Worm (Caenorhabditis elegans) whole organism, early embryonic: ENCODE data around the gene hpo-31.

Experiments used
- B0310.2 ChIP-seq: sonication (generic microtip); optimal IDR thresholded peaks from 2 replicates; lab custom pipeline; 2016; ENCODE audit warnings: mild to moderate bottlenecking, missing genetic modification characterization, missing compliant biosample characterization
- F13C5.2 ChIP-seq: sonication (generic microtip); optimal IDR thresholded peaks from 2 replicates; lab custom pipeline; 2017; ENCODE audit warnings: mild to moderate bottlenecking, missing genetic modification characterization, inconsistent platforms, missing compliant biosample characterization
- aly-1 ChIP-seq: sonication (generic microtip); optimal IDR thresholded peaks from 2 replicates; lab custom pipeline; 2016; ENCODE audit warnings: missing genetic modification characterization, missing compliant biosample characterization
- ama-1 ChIP-seq: fragments of 150-350 bp; optimal IDR thresholded peaks from 2 replicates; lab custom pipeline; 2014
- ceh-13 ChIP-seq: fragments of 200-800 bp; sonication (Bioruptor generic); optimal IDR thresholded peaks from 2 replicates; lab custom pipeline; 2018; ENCODE audit warnings: mild to moderate bottlenecking, missing genetic modification characterization, missing compliant biosample characterization
- ceh-36 ChIP-seq: sonication (generic microtip); optimal IDR thresholded peaks from 2 replicates; lab custom pipeline; 2016; ENCODE audit warnings: missing genetic modification characterization, inconsistent platforms, missing compliant biosample characterization
- ets-7 ChIP-seq: sonication (generic microtip); optimal IDR thresholded peaks from 2 replicates; lab custom pipeline; 2016; ENCODE audit warnings: missing genotype, missing genetic modification characterization, missing compliant biosample characterization
- flt-1 ChIP-seq: fragments of 200-800 bp; sonication (Bioruptor generic); IDR thresholded peaks from 2 replicates; pipeline ENCODE4 v1.3.6; 2022; ENCODE audit warnings: missing genetic modification characterization, missing compliant biosample characterization
- hmbx-1 ChIP-seq: sonication (generic microtip); optimal IDR thresholded peaks from 2 replicates; lab custom pipeline; 2016; ENCODE audit warnings: mild to moderate bottlenecking, missing genetic modification characterization, missing compliant biosample characterization
- hmg-4 ChIP-seq: fragments of 200-800 bp; sonication (Bioruptor generic); optimal IDR thresholded peaks from 2 replicates; lab custom pipeline; 2018; ENCODE audit warnings: mild to moderate bottlenecking, missing genetic modification characterization, missing compliant biosample characterization
- hnd-1 ChIP-seq: sonication (generic microtip); optimal IDR thresholded peaks from 2 replicates; lab custom pipeline; 2016; ENCODE audit warnings: missing genetic modification characterization, missing compliant biosample characterization
- pes-1 ChIP-seq: fragments of 200-800 bp; sonication (Bioruptor generic); IDR thresholded peaks from 2 replicates; pipeline ENCODE4 v1.3.6; 2022; ENCODE audit warnings: missing genetic modification reagents, missing genetic modification characterization, missing compliant biosample characterization
- scrt-1 ChIP-seq: fragments of 200-800 bp; sonication (Bioruptor generic); IDR thresholded peaks from 2 replicates; pipeline ENCODE4 v1.3.6; 2022; ENCODE audit warnings: missing genetic modification characterization, missing compliant biosample characterization
- sea-1 ChIP-seq: fragments of 200-800 bp; sonication (Bioruptor generic); conservative IDR thresholded peaks from 2 replicates; pipeline ENCODE4 v1.3.6; 2022; ENCODE audit warnings: missing genetic modification characterization, missing compliant biosample characterization
- tbx-11 ChIP-seq: fragments of 200-800 bp; sonication (Bioruptor generic); IDR thresholded peaks from 2 replicates; pipeline ENCODE4 v1.3.6; 2022; ENCODE audit warnings: missing genetic modification characterization, missing compliant biosample characterization
- tbx-37 ChIP-seq: fragments of 200-800 bp; sonication (Bioruptor generic); conservative IDR thresholded peaks from 2 replicates; pipeline ENCODE4 v1.3.6; 2022; ENCODE audit warnings: missing genetic modification reagents, missing genetic modification characterization, missing compliant biosample characterization
- tra-4 ChIP-seq: sonication (generic microtip); optimal IDR thresholded peaks from 2 replicates; lab custom pipeline; 2017; ENCODE audit warnings: missing genetic modification characterization, missing compliant biosample characterization

hpo-31 gene

ce11 chrV:13843147-13843546 is 20.3 kb downstream of the hpo-31 start, which contains the start of gene srx-130:
TSS of gene srx-130 (plus strand) at chrV:13843447.
- TF ChIP-seq flt-1 (GFP tag; lab: Robert Waterston, UW) (no peak), tra-4 (no peak), ama-1 (no peak), tbx-11 (GFP tag; lab: Robert Waterston, UW) (no peak), tbx-37 (GFP tag; lab: Robert Waterston, UW) (no peak), hmg-4 (no peak), ceh-13 (GFP tag; lab: Kevin White, UChicago) (no peak), F13C5.2 (tag; lab: Kevin White, UChicago) (no peak), B0310.2 (no peak), pes-1 (no peak), aly-1 (tag; lab: Kevin White, UChicago) (no peak), hmbx-1 (tag; lab: Kevin White, UChicago) (no peak), ets-7 (tag; lab: Kevin White, UChicago) (no peak), sea-1 (GFP tag; lab: Robert Waterston, UW) (no peak), ceh-36 (tag; lab: Kevin White, UChicago) (no peak), scrt-1 (GFP tag; lab: Robert Waterston, UW) (no peak)

- TF ChIP-seq ceh-36 (tag; lab: Kevin White, UChicago), result no peak
- no peak for TF ChIP-seq scrt-1 (GFP tag; lab: Robert Waterston, UW)
- TF ChIP-seq tbx-37 (GFP tag; lab: Robert Waterston, UW), result no peak
- TF ChIP-seq ceh-13 (GFP tag; lab: Kevin White, UChicago), result no peak
- no peak for TF ChIP-seq sea-1 (GFP tag; lab: Robert Waterston, UW)
- no peak for TF ChIP-seq hnd-1 (tag; lab: Kevin White, UChicago)
- no peak for TF ChIP-seq pes-1
- TF ChIP-seq tbx-11 (GFP tag; lab: Robert Waterston, UW), result no peak
- no peak for TF ChIP-seq aly-1 (tag; lab: Kevin White, UChicago)
- no peak for TF ChIP-seq ama-1
- TF ChIP-seq F13C5.2 (tag; lab: Kevin White, UChicago), result no peak
- no peak for TF ChIP-seq ets-7 (tag; lab: Kevin White, UChicago)
- no peak for TF ChIP-seq flt-1 (GFP tag; lab: Robert Waterston, UW)
These were observed 22.3 kb downstream of the hpo-31 start, which contains the start of gene srx-131 for ce11 chrV:13845136-13845535. TSS of gene srx-131 (plus strand) at chrV:13845436.

ce11 chrV:13848379-13848778 is 25.5 kb downstream of the hpo-31 start, which contains the start of gene srx-133:
TSS of gene srx-133 (plus strand) at chrV:13848679.
- no peak for TF ChIP-seq tbx-11 (GFP tag; lab: Robert Waterston, UW)

ce11 chrV:13850170-13850569 is 27.3 kb downstream of the hpo-31 start, which contains the start of gene hpx-2:
TSS of gene hpx-2 (plus strand) at chrV:13850470.
- no peak for TF ChIP-seq tra-4
- no peak for TF ChIP-seq sea-1 (GFP tag; lab: Robert Waterston, UW)
- no peak for TF ChIP-seq ceh-36 (tag; lab: Kevin White, UChicago)
- no peak for TF ChIP-seq B0310.2
- no peak for TF ChIP-seq hmbx-1 (tag; lab: Kevin White, UChicago)
- no peak for TF ChIP-seq tbx-11 (GFP tag; lab: Robert Waterston, UW)
- TF ChIP-seq ets-7 (tag; lab: Kevin White, UChicago), result no peak
- no peak for TF ChIP-seq flt-1 (GFP tag; lab: Robert Waterston, UW)
- TF ChIP-seq scrt-1 (GFP tag; lab: Robert Waterston, UW), result no peak
- TF ChIP-seq tbx-37 (GFP tag; lab: Robert Waterston, UW), result no peak
- TF ChIP-seq F13C5.2 (tag; lab: Kevin White, UChicago), result no peak

- no peak for TF ChIP-seq ceh-36 (tag; lab: Kevin White, UChicago)
- no peak for TF ChIP-seq aly-1 (tag; lab: Kevin White, UChicago)
- TF ChIP-seq ets-7 (tag; lab: Kevin White, UChicago), result no peak
- TF ChIP-seq ceh-13 (GFP tag; lab: Kevin White, UChicago), result no peak
- no peak for TF ChIP-seq sea-1 (GFP tag; lab: Robert Waterston, UW)
- no peak for TF ChIP-seq scrt-1 (GFP tag; lab: Robert Waterston, UW)
- TF ChIP-seq F13C5.2 (tag; lab: Kevin White, UChicago), result no peak
- no peak for TF ChIP-seq flt-1 (GFP tag; lab: Robert Waterston, UW)
- TF ChIP-seq hmg-4, result no peak
- TF ChIP-seq pes-1, result no peak
- no peak for TF ChIP-seq hmbx-1 (tag; lab: Kevin White, UChicago)
- no peak for TF ChIP-seq hnd-1 (tag; lab: Kevin White, UChicago)
- TF ChIP-seq tbx-11 (GFP tag; lab: Robert Waterston, UW), result no peak
- no peak for TF ChIP-seq tra-4
- no peak for TF ChIP-seq tbx-37 (GFP tag; lab: Robert Waterston, UW)
- TF ChIP-seq B0310.2, result no peak
- no peak for TF ChIP-seq ama-1
These were observed 31.5 kb downstream of the hpo-31 start, which contains the start of gene ttr-21 for ce11 chrV:13854306-13854705. TSS of gene ttr-21 (minus strand) at chrV:13854405.

- TF ChIP-seq ama-1 (no peak), ceh-13 (GFP tag; lab: Kevin White, UChicago) (no peak), scrt-1 (GFP tag; lab: Robert Waterston, UW) (no peak), sea-1 (GFP tag; lab: Robert Waterston, UW) (no peak), tbx-37 (GFP tag; lab: Robert Waterston, UW) (no peak), ceh-36 (tag; lab: Kevin White, UChicago) (no peak), ets-7 (tag; lab: Kevin White, UChicago) (no peak), hnd-1 (tag; lab: Kevin White, UChicago) (no peak), aly-1 (tag; lab: Kevin White, UChicago) (no peak), flt-1 (GFP tag; lab: Robert Waterston, UW) (no peak), F13C5.2 (tag; lab: Kevin White, UChicago) (no peak), pes-1 (no peak), B0310.2 (no peak), tra-4 (no peak), hmg-4 (no peak), hmbx-1 (tag; lab: Kevin White, UChicago) (no peak)
These were observed 33.5 kb downstream of the hpo-31 start, which contains the start of gene srx-134 for ce11 chrV:13856376-13856775. TSS of gene srx-134 (minus strand) at chrV:13856476.

- TF ChIP-seq ceh-13 (GFP tag; lab: Kevin White, UChicago) (no peak), hnd-1 (tag; lab: Kevin White, UChicago) (no peak), B0310.2 (no peak), scrt-1 (GFP tag; lab: Robert Waterston, UW) (no peak), tra-4 (no peak), tbx-37 (GFP tag; lab: Robert Waterston, UW) (no peak), F13C5.2 (tag; lab: Kevin White, UChicago) (no peak), ceh-36 (tag; lab: Kevin White, UChicago) (no peak), ama-1 (no peak), sea-1 (GFP tag; lab: Robert Waterston, UW) (no peak)
These were observed 34.3 kb downstream of the hpo-31 start, which contains the start of gene srx-136 for ce11 chrV:13857132-13857531. TSS of gene srx-136 (plus strand) at chrV:13857432.
